Fruit fly (Drosophila melanogaster): Measurements from ENCODE around the gene fwe.

Gene fwe

dm6 chr3L:15815353-15816142, 662 bp downstream of the fwe start (continued):
- no peak for TF ChIP-seq Hr83 (GFP tag; optimal IDR thresholded peaks at IDR 0.05; ENCODE audit: poor library complexity, severe bottlenecking)

dm6 chr3L:15813988-15814387, 2.2 kb downstream of the fwe start:
- TF ChIP-seq jim (GFP tag; optimal IDR thresholded peaks at IDR 0.05) (no peak), OdsH (GFP tag; optimal IDR thresholded peaks at IDR 0.05) (no peak), Hnf4 (GFP tag; optimal IDR thresholded peaks at IDR 0.05) (no peak), sage (GFP tag; optimal IDR thresholded peaks at IDR 0.05) (no peak), foxo (GFP tag; optimal IDR thresholded peaks at IDR 0.05) (no peak)

- peak; percentile 76 for TF ChIP-seq N (GFP tag; optimal IDR thresholded peaks at IDR 0.05)
- TF ChIP-seq Hr78 (GFP tag; optimal IDR thresholded peaks at IDR 0.05), result peak; percentile 16
- no peak for TF ChIP-seq pan (optimal IDR thresholded peaks at IDR 0.05)
- TF ChIP-seq Myc (optimal IDR thresholded peaks at IDR 0.05), result peak; percentile 82
Observed at dm6 chr3L:15809768-15810167, 6.4 kb downstream of the fwe start.

- TF ChIP-seq CG9705 (GFP tag; optimal IDR thresholded peaks at IDR 0.05) (no peak), foxo (GFP tag; optimal IDR thresholded peaks at IDR 0.05) (no peak), GATAd (GFP tag; optimal IDR thresholded peaks at IDR 0.05) (no peak), Hnf4 (GFP tag; optimal IDR thresholded peaks at IDR 0.05) (no peak), Mio (GFP tag; optimal IDR thresholded peaks at IDR 0.05) (no peak), dl (GFP tag; optimal IDR thresholded peaks at IDR 0.05; ENCODE audit: insufficient read depth in 1 of 2, partially characterized antibody in 2 of 2) (no peak), pan (optimal IDR thresholded peaks at IDR 0.05) (no peak), ey (GFP tag; optimal IDR thresholded peaks at IDR 0.05) (no peak), Hr78 (GFP tag; optimal IDR thresholded peaks at IDR 0.05) (no peak), OdsH (GFP tag; optimal IDR thresholded peaks at IDR 0.05) (no peak), HLH106 (tag; optimal IDR thresholded peaks at IDR 0.05) (no peak), Dif (GFP tag; optimal IDR thresholded peaks at IDR 0.05; ENCODE audit: partially characterized antibody) (no peak), lola (GFP tag; optimal IDR thresholded peaks at IDR 0.05) (no peak), fru (GFP tag; optimal IDR thresholded peaks at IDR 0.05) (no peak), jim (GFP tag; optimal IDR thresholded peaks at IDR 0.05) (no peak), h (GFP tag; optimal IDR thresholded peaks at IDR 0.05) (no peak), Hr83 (GFP tag; optimal IDR thresholded peaks at IDR 0.05; ENCODE audit: poor library complexity, severe bottlenecking) (no peak), dmrt93B (GFP tag; optimal IDR thresholded peaks at IDR 0.05) (no peak), Vsx2 (GFP tag; optimal IDR thresholded peaks at IDR 0.05; ENCODE audit: partially characterized antibody) (no peak)
Observed at dm6 chr3L:15809185-15809584, 7.0 kb downstream of the fwe start, which contains the start of gene CG13445. CG13445 (plus strand) TSS chr3L:15809485.

- TF ChIP-seq OdsH (GFP tag; optimal IDR thresholded peaks at IDR 0.05) (no peak), Myc (optimal IDR thresholded peaks at IDR 0.05) (peak; percentile 65)
Observed at dm6 chr3L:15808667-15809066, 7.5 kb downstream of the fwe start.

- TF ChIP-seq brk (GFP tag; optimal IDR thresholded peaks at IDR 0.05) (no peak), CG32264 (GFP tag; optimal IDR thresholded peaks at IDR 0.05) (no peak), Dif (GFP tag; optimal IDR thresholded peaks at IDR 0.05; ENCODE audit: partially characterized antibody) (no peak), br (GFP tag; optimal IDR thresholded peaks at IDR 0.05) (no peak), Rel (GFP tag; optimal IDR thresholded peaks at IDR 0.05) (no peak), Rel (tag; optimal IDR thresholded peaks at IDR 0.05) (no peak), Myc (optimal IDR thresholded peaks at IDR 0.05) (no peak), N (GFP tag; optimal IDR thresholded peaks at IDR 0.05) (no peak), dsf (GFP tag; optimal IDR thresholded peaks at IDR 0.05; ENCODE audit: borderline replicate concordance) (no peak), foxo (GFP tag; optimal IDR thresholded peaks at IDR 0.05) (no peak), Mio (GFP tag; optimal IDR thresholded peaks at IDR 0.05) (no peak), Sp1 (GFP tag; optimal IDR thresholded peaks at IDR 0.05) (no peak), rgr (GFP tag; optimal IDR thresholded peaks at IDR 0.05) (no peak), jim (GFP tag; optimal IDR thresholded peaks at IDR 0.05) (no peak), OdsH (GFP tag; optimal IDR thresholded peaks at IDR 0.05) (no peak), Vsx2 (GFP tag; optimal IDR thresholded peaks at IDR 0.05; ENCODE audit: partially characterized antibody) (no peak)
Observed at dm6 chr3L:15808022-15808421, 8.2 kb downstream of the fwe start, which contains the start of gene CG6244. CG6244 (plus strand) TSS chr3L:15808322.

Measured in whole organism, wandering third instar larva.